Fruit fly (Drosophila melanogaster): ENCODE results near the gene twy.

Gene twy

dm6 chr3L:11819639-11820456 is 26.8 kb upstream of the twy start (continued):
- TF ChIP-seq H2.0 (GFP tag; IDR thresholded peaks at IDR 0.05) (peak; percentile 54; the same call in 1 of the 2 replicates), CG2712 (tag; optimal IDR thresholded peaks at IDR 0.05) (peak; percentile 39), CG7556 (GFP tag; optimal IDR thresholded peaks at IDR 0.05) (peak; percentile 20), sr (GFP tag; IDR thresholded peaks at IDR 0.05) (no peak), CG13775 (GFP tag; optimal IDR thresholded peaks at IDR 0.05) (no peak), CG1024 (GFP tag; IDR thresholded peaks at IDR 0.05) (no peak), HLHmδ (GFP tag; optimal IDR thresholded peaks at IDR 0.05) (peak; percentile 62), CG2116 (GFP tag; optimal IDR thresholded peaks at IDR 0.05) (no peak), CG9797 (GFP tag; optimal IDR thresholded peaks at IDR 0.05) (no peak), ato (GFP tag; IDR thresholded peaks at IDR 0.05; ENCODE audit: partially characterized antibody) (no peak), CG13123 (GFP tag; optimal IDR thresholded peaks at IDR 0.05) (peak; percentile 1), sens (GFP tag) (peak; percentile 72), luna (GFP tag; optimal IDR thresholded peaks at IDR 0.05) (no peak), rib (GFP tag; IDR thresholded peaks at IDR 0.05) (no peak), Six4 (GFP tag; optimal IDR thresholded peaks at IDR 0.05) (no peak), abd-A (tag; optimal IDR thresholded peaks at IDR 0.05) (no peak), peb (GFP tag; IDR thresholded peaks at IDR 0.05) (no peak), chm (GFP tag; IDR thresholded peaks at IDR 0.05) (peak; percentile 55; the same call in 1 of the 2 replicates), Dref (GFP tag; IDR thresholded peaks at IDR 0.05) (no peak), CG16813 (GFP tag; IDR thresholded peaks at IDR 0.05; ENCODE audit: partially characterized antibody) (no peak), hth (optimal IDR thresholded peaks at IDR 0.05) (no peak), Lhr (GFP tag; optimal IDR thresholded peaks at IDR 0.05) (no peak), Fer2 (tag; optimal IDR thresholded peaks at IDR 0.05) (no peak), CG11456 (GFP tag; IDR thresholded peaks at IDR 0.05) (peak; percentile 55; the same call in 1 of the 3 replicates), Tbp (GFP tag; optimal IDR thresholded peaks at IDR 0.05) (no peak), ATbp (GFP tag; optimal IDR thresholded peaks at IDR 0.05) (no peak), CG4360 (GFP tag; IDR thresholded peaks at IDR 0.05) (no peak), Med (GFP tag) (peak; percentile 79), row (GFP tag; IDR thresholded peaks at IDR 0.05) (peak; percentile 78), BEAF-32 (GFP tag; optimal IDR thresholded peaks at IDR 0.05) (no peak), Drgx (GFP tag; IDR thresholded peaks at IDR 0.05) (peak; percentile 56; the same call in 1 of the 2 replicates), CG43689 (GFP tag; IDR thresholded peaks at IDR 0.05) (no peak), grn (GFP tag; optimal IDR thresholded peaks at IDR 0.05) (no peak), stwl (tag; optimal IDR thresholded peaks at IDR 0.05) (no peak), ewg (GFP tag; optimal IDR thresholded peaks at IDR 0.05) (no peak), YL-1 (GFP tag; optimal IDR thresholded peaks at IDR 0.05) (peak; percentile 10), bbx (GFP tag; IDR thresholded peaks at IDR 0.05; ENCODE audit: partially characterized antibody) (no peak), PHDP (tag; optimal IDR thresholded peaks at IDR 0.05) (peak; percentile 44), mirr (GFP tag; optimal IDR thresholded peaks at IDR 0.05) (peak; percentile 54), Dek (tag; optimal IDR thresholded peaks at IDR 0.05) (peak; percentile 5), zfh2 (GFP tag; optimal IDR thresholded peaks at IDR 0.05) (peak; percentile 13), sqz (GFP tag; optimal IDR thresholded peaks at IDR 0.05) (peak; percentile 72), pb (GFP tag; optimal IDR thresholded peaks at IDR 0.05) (no peak), NfI (GFP tag; optimal IDR thresholded peaks at IDR 0.05) (peak; percentile 33), CG18619 (GFP tag; optimal IDR thresholded peaks at IDR 0.05) (peak; percentile 19), gcm2 (GFP tag; optimal IDR thresholded peaks at IDR 0.05) (no peak), CG1832 (GFP tag; optimal IDR thresholded peaks at IDR 0.05) (no peak), D19A (tag; optimal IDR thresholded peaks at IDR 0.05) (no peak), CG3726 (GFP tag; IDR thresholded peaks at IDR 0.05) (peak; percentile 8; the same call in 1 of the 3 replicates), CG7357 (GFP tag; IDR thresholded peaks at IDR 0.05) (no peak)
